Worm (Caenorhabditis elegans) whole organism, L4/young adult: ENCODE measurements around the gene srpa-72.
"Not testable (repeated sequence)": the region's sequence is repeated elsewhere in the genome, so short reads cannot be mapped to it uniquely, and the experiment has no call there.

Source experiments
- W03F9.2 ChIP-seq: fragments of 150-350 bp; optimal IDR thresholded peaks from 2 replicates; lab custom pipeline; 2014; ENCODE audit warnings: missing biosample characterization, missing genetic modification characterization
- dao-5 ChIP-seq: sonication (generic microtip); optimal IDR thresholded peaks from 2 replicates; lab custom pipeline; 2016; ENCODE audit warnings: missing genotype, missing genetic modification characterization, moderate library complexity, missing compliant biosample characterization
- him-1 ChIP-seq: sonication (generic microtip); optimal IDR thresholded peaks from 2 replicates; lab custom pipeline; 2016; ENCODE audit warnings: missing genotype, missing genetic modification reagents, missing genetic modification characterization, missing compliant biosample characterization

The srpa-72 gene

ce11 chrII:2826073-2826472, 38.8 kb downstream of the srpa-72 start, which contains the start of gene K12H6.5:
TSS of gene K12H6.5 (minus strand) at chrII:2826173.
- TF ChIP-seq dao-5 (tag; lab: Kevin White, UChicago), result no peak

DNA sequence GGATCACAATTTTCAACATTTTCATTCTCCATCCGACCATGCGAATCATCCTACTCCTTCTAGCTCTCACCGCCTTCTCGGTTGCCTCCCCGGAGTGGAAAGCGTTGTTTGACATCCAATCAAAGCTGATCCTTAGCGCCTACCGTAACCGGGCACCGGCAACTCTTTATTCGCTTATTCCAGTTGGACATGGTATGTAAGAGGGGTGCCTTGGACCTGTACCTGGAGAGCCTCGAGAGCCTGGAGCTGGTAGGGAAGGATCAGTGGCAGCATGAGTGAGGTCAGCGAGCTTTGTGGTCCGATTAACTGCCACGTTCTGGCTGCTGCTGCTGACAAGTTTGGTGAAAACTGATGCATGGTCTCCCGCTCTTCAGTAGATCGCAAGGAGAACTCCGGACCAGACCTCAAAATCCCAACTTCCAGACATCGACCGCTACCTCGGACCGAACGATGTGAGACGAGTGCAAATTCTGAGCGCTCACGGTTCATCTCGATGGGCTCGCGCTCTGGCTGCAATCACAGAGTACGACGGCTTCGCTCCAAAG, 40.6 kb downstream of the srpa-72 start, which contains the start of gene K12H6.8:
K12H6.8 (plus strand) TSS at position 38 of the 545 bp plus-strand sequence.
- no peak for TF ChIP-seq him-1 (tag; lab: Kevin White, UChicago)
- no peak for TF ChIP-seq dao-5 (tag; lab: Kevin White, UChicago)
- no peak for TF ChIP-seq W03F9.2

- no peak for TF ChIP-seq W03F9.2
- no peak for TF ChIP-seq dao-5 (tag; lab: Kevin White, UChicago)
- no peak for TF ChIP-seq him-1 (tag; lab: Kevin White, UChicago)
Observed at ce11 chrII:2829482-2829881, 42.2 kb downstream of the srpa-72 start.

DNA sequence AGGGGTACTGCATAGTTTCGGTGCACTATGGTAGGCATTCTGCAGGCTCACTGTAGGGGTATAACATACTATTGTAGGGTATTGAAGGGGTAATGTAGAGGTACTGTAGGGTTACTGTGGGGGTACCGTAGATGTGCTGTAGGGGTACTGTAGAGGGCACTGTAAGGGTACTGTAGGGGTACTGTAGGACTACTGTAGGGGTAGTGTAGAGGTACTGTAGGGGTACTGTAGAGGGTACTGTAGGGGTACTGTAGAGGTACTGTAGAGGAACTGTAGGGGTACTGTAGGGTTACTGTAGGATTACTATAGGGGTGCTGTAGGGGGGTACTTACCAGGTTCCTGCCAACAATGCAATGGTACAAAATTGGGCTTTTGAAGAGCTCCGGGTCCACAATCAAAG, 42.9 kb downstream of the srpa-72 start:
- TF ChIP-seq dao-5 (tag; lab: Kevin White, UChicago), result no peak
- no peak for TF ChIP-seq him-1 (tag; lab: Kevin White, UChicago)
- TF ChIP-seq W03F9.2, result no peak

DNA sequence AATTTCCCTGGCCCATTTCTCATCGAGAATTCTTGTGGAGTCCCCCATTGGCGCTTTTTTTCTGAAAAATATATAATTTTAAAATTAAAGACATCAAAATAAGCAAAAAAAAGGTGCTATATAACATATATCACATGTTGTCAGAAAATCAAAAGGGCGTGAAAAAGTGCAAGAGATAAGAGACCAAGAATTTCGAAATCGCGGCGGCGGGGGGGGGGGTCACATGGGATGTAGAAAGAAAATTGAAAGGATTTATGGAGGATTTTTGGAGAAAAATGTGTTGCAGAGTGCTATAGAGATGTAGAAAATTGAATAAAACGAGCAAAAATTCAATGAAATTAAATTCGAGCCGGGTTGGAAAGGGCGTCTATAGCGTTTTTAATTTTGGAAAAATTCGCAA, 43.9 kb downstream of the srpa-72 start, which contains the start of gene K12H6.6:
K12H6.6 (minus strand) TSS at position 61 of the 400 bp plus-strand sequence.
- TF ChIP-seq him-1 (tag; lab: Kevin White, UChicago) (no peak), W03F9.2 (no peak), dao-5 (tag; lab: Kevin White, UChicago) (no peak)

DNA sequence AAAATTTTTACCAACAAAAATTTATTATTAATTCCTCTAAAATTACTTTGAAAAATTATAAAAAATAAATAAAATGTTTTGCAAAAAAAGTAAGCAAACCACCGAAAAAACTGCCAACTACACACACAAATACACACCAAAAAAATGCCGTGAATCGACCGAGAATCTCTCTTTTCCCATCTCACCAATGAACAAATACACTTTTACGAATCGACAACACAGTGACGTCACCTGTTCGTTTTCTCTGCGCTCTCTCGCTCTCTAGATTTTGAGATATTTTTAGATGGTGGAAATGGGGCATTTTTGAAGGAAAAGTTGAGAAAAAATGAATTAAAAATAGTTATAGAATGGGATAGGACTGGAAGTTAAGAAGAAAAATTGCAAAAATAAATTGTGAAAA, 44.8 kb downstream of the srpa-72 start:
- TF ChIP-seq him-1 (tag; lab: Kevin White, UChicago) (no peak), dao-5 (tag; lab: Kevin White, UChicago) (no peak), W03F9.2 (no peak)

DNA sequence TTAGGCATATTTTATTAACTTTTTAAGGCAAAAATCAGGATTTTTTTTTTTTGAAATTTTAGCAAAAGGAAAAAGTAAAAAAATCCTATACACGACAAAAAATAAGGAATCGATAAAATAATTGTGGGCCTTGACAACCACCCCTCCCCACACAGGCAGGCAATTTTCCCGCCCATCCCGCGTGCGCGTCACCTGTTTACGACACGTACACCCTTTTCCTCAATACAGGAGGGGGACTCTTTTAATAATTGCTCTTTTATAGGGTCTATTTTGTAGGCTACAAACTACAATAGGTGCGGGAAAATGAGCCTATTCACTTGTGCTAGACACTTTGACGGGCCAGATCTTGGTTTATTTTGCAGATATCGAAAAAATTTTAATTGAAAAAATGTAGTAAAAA, 45.3 kb downstream of the srpa-72 start:
- TF ChIP-seq him-1 (tag; lab: Kevin White, UChicago) (no peak), dao-5 (tag; lab: Kevin White, UChicago) (no peak), W03F9.2 (no peak)

DNA sequence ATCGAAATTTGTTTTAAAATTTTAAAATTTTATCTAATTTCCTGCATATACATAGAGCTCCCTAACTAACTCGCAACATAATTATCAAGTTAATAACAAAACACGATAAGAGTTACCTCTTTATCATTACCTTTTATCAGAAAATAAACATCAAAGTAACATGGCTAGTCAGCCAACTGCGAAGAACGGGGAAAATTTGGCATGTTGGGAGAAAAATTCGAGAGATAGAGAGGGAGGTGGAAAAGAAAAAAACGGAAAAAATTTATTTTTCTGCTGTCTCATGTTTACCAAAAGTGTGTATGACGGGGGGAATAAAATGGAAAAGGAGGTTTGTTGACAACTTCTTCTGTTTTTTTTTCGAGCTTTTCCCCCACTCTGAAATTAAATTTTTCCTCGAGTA, 46.8 kb downstream of the srpa-72 start:
- no peak for TF ChIP-seq him-1 (tag; lab: Kevin White, UChicago)
- no peak for TF ChIP-seq W03F9.2
- no peak for TF ChIP-seq dao-5 (tag; lab: Kevin White, UChicago)

DNA sequence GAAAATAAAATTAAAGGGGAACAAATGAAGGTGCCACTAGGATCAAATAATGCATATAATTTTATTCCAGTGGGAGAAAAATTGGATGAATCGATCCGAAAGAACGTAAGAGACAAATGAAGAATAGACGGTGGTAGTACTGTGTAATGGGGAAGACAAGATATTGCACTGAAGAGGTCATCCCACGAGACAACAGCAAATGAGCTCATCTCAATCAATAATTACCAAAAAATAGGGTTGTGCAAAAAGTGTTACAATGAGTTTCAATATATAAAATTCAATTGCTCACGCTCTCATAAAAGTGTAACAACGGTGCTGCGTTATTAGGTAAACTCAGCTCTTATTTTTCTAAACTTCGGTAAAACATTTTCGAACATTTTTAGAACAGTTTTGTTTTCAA, 49.6 kb downstream of the srpa-72 start, which contains the start of gene K12H6.7:
K12H6.7 (minus strand) TSS at position 101 of the 400 bp plus-strand sequence.
- TF ChIP-seq dao-5 (tag; lab: Kevin White, UChicago), result no peak
- no peak for TF ChIP-seq him-1 (tag; lab: Kevin White, UChicago)
- TF ChIP-seq W03F9.2, result no peak

ce11 chrII:2839004-2839403, 51.7 kb downstream of the srpa-72 start, which contains the start of gene Y110A2AL.4:
TSS of gene Y110A2AL.4 (plus strand) at chrII:2839304.
- TF ChIP-seq dao-5 (tag; lab: Kevin White, UChicago); W03F9.2; him-1 (tag; lab: Kevin White, UChicago): not testable (repeated sequence)

DNA sequence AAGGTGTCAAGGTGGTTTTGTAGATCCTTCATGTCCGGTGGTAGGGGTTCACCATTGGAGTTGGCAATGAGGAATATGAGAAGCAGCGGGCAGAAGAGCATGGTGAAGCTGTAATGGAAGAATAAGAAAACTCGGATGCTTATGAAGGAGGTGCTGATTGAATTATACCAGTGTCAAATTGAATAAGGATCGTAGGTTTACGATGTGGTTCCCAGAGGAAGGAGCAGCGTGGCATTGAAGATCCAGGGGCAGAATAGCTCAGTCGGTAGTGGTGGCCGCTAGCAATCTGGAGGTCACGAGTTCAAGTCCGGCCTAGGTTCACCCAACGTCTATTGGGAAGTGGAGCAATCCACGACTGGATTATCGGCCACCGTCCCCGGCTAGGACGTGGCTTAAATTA, 54.2 kb downstream of the srpa-72 start, which contains the start of gene Y110A2AL.6:
Y110A2AL.6 (minus strand) TSS at position 101 of the 400 bp plus-strand sequence.
- TF ChIP-seq dao-5 (tag; lab: Kevin White, UChicago), result no peak
- no peak for TF ChIP-seq W03F9.2
- TF ChIP-seq him-1 (tag; lab: Kevin White, UChicago), result no peak

ce11 chrII:2843088-2843487, 55.8 kb downstream of the srpa-72 start, which contains the start of gene Y110A2AL.7:
TSS of gene Y110A2AL.7 (minus strand) at chrII:2843188.
- TF ChIP-seq W03F9.2 (no peak), dao-5 (tag; lab: Kevin White, UChicago) (no peak), him-1 (tag; lab: Kevin White, UChicago) (no peak)
